Worm (Caenorhabditis elegans): ENCODE data around the gene egl-15.

DNA sequence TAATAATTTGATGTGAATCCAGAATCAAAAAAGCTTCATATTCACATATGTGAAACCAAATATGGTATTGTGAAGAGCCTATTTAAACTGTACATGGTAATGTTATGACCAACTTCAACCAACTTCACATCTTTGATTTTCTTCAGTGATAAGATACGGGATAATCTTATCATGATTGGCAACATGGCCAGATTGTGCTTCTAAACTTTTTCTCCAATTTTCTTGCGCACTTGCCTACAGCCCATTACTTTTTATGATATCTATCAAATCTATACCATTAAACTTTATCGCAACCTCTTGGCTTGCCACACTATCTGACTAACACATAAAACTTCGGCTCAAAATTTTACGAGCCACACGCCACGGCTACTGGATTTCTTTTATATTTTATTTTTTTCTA is 16.2 kb downstream of the egl-15 start:
- TF ChIP-seq him-1 (tag; optimal IDR thresholded peaks at IDR 0.05) (no peak), dao-5 (tag; optimal IDR thresholded peaks at IDR 0.05) (no peak), W03F9.2 (tag; optimal IDR thresholded peaks at IDR 0.05) (no peak)
